Worm (Caenorhabditis elegans) whole organism, midembryonic: ENCODE results near the gene ctr-9.

Experiments used
- cog-1 ChIP-seq: sonication (generic microtip); optimal IDR thresholded peaks from 2 replicates; lab custom pipeline; 2016; ENCODE audit warnings: missing genetic modification characterization, missing compliant biosample characterization
- flt-1 ChIP-seq: fragments of 200-800 bp; sonication (Bioruptor generic); IDR thresholded peaks from 2 replicates; pipeline ENCODE4 v1.3.6; 2022; ENCODE audit warnings: missing genetic modification characterization, missing compliant biosample characterization
- med-1 ChIP-seq: sonication (generic microtip); optimal IDR thresholded peaks from 2 replicates; lab custom pipeline; 2017; ENCODE audit warnings: missing genetic modification characterization, mild to moderate bottlenecking, missing compliant biosample characterization, antibody characterized with exemption, missing genetic modification reagents; ENCODE audit not compliant: insufficient read depth
- tab-1 ChIP-seq: fragments of 200-800 bp; sonication (Bioruptor generic); IDR thresholded peaks from 2 replicates; pipeline ENCODE4 v1.3.6; 2022; ENCODE audit warnings: missing genetic modification characterization, missing compliant biosample characterization
- ztf-23 ChIP-seq: fragments of 200-800 bp; sonication (Bioruptor generic); IDR thresholded peaks from 2 replicates; pipeline ENCODE4 v1.3.6; 2022; ENCODE audit warnings: missing genetic modification reagents, missing genetic modification characterization, missing compliant biosample characterization
- ztf-29 ChIP-seq: fragments of 200-800 bp; sonication (Bioruptor generic); IDR thresholded peaks from 2 replicates; pipeline ENCODE4 v1.3.6; 2022; ENCODE audit warnings: missing genetic modification reagents, missing genetic modification characterization, missing compliant biosample characterization

- no peak for TF ChIP-seq cog-1 (tag; lab: Kevin White, UChicago)
- TF ChIP-seq ztf-23, result no peak
- no peak for TF ChIP-seq med-1 (GFP tag; lab: Kevin White, UChicago)
- no peak for TF ChIP-seq tab-1
- no peak for TF ChIP-seq ztf-29
- TF ChIP-seq flt-1, result no peak
These were observed 23.3 kb upstream of the ctr-9 start, which contains the start of gene tag-342 for ce11 chrIII:9467857-9468256.
